Worm (Caenorhabditis elegans) whole organism, late embryonic: ENCODE results near the gene C27H5.2.

Experiments used
- F13H6.1 ChIP-seq: sonication (generic microtip); optimal IDR thresholded peaks from 2 replicates; lab custom pipeline; 2016; ENCODE audit warnings: missing genetic modification characterization, missing compliant biosample characterization
- K02D7.2 ChIP-seq: sonication (generic microtip); optimal IDR thresholded peaks from 2 replicates; lab custom pipeline; 2017; ENCODE audit warnings: mild to moderate bottlenecking, missing genetic modification characterization, missing compliant biosample characterization
- Y22D7AL.16 ChIP-seq: sonication (generic microtip); optimal IDR thresholded peaks from 2 replicates; lab custom pipeline; 2016; ENCODE audit warnings: missing genetic modification characterization, missing compliant biosample characterization
- ama-1 ChIP-seq: fragments of 150-350 bp; optimal IDR thresholded peaks from 2 replicates; lab custom pipeline; 2014
- ceh-18 ChIP-seq: sonication (generic microtip); optimal IDR thresholded peaks from 2 replicates; lab custom pipeline; 2016; ENCODE audit warnings: missing genetic modification characterization, missing compliant biosample characterization
- ceh-22 ChIP-seq: sonication (generic microtip); optimal IDR thresholded peaks from 2 replicates; lab custom pipeline; 2017; ENCODE audit warnings: missing biosample characterization, missing genetic modification characterization
- dve-1 ChIP-seq: sonication (generic microtip); optimal IDR thresholded peaks from 2 replicates; lab custom pipeline; 2017; ENCODE audit warnings: antibody characterized with exemption, mild to moderate bottlenecking, missing genetic modification characterization, missing compliant biosample characterization
- fax-1 ChIP-seq: sonication (generic microtip); optimal IDR thresholded peaks from 2 replicates; lab custom pipeline; 2016; ENCODE audit warnings: missing genotype, missing genetic modification characterization, missing compliant biosample characterization
- hlh-8 ChIP-seq: sonication (generic microtip); optimal IDR thresholded peaks from 2 replicates; lab custom pipeline; 2016; ENCODE audit warnings: missing genotype, missing genetic modification characterization, missing compliant biosample characterization
- lin-11 ChIP-seq: fragments of 200-800 bp; sonication (Bioruptor generic); optimal IDR thresholded peaks from 2 replicates; lab custom pipeline; 2018; ENCODE audit warnings: mild to moderate bottlenecking, missing genetic modification characterization, missing compliant biosample characterization
- nhr-11 ChIP-seq: fragments of 150-350 bp; optimal IDR thresholded peaks from 2 replicates; lab custom pipeline; 2014; ENCODE audit warnings: missing biosample characterization, missing genetic modification characterization
- nhr-232 ChIP-seq: sonication (generic microtip); optimal IDR thresholded peaks from 2 replicates; lab custom pipeline; 2016; ENCODE audit warnings: missing genetic modification characterization, missing compliant biosample characterization
- npax-4 ChIP-seq: sonication (generic microtip); optimal IDR thresholded peaks from 2 replicates; lab custom pipeline; 2016; ENCODE audit warnings: missing genetic modification characterization, missing compliant biosample characterization
- sox-2 ChIP-seq: fragments of 200-800 bp; sonication (Bioruptor generic); IDR thresholded peaks from 2 replicates; pipeline ENCODE4 v1.3.6; 2022; ENCODE audit warnings: missing genetic modification reagents, missing genetic modification characterization, missing compliant biosample characterization

DNA sequence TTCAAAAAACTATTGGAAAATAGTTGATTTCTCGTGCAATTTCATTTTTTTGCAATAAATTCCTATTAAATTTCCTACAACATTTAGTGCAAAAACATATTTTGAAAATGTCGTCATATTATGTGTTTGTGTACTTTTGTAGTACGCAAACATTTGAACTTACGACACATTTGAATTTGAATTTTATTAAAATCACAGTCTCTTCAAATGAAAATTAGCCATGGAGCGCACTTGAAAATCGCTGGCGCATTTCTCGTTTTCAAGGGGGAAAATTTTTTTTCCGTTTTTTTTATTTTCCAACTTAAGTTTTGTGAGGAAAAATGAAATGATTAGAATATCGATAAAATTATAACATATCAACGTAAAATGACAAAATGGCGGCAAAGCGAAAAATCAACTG is 7.8 kb upstream of the C27H5.2 start:
- TF ChIP-seq sox-2 (GFP tag; lab: Robert Waterston, UW) (no peak), fax-1 (tag; lab: Kevin White, UChicago) (no peak), ceh-22 (tag; lab: Kevin White, UChicago) (no peak), lin-11 (tag; lab: Kevin White, UChicago) (no peak), ceh-18 (no peak), hlh-8 (tag; lab: Kevin White, UChicago) (no peak), F13H6.1 (tag; lab: Kevin White, UChicago) (no peak), nhr-232 (tag; lab: Kevin White, UChicago) (no peak), ama-1 (lab: Kevin White, UChicago) (no peak), Y22D7AL.16 (tag; lab: Kevin White, UChicago) (no peak), dve-1 (no peak), npax-4 (no peak), nhr-11 (no peak), K02D7.2 (tag; lab: Kevin White, UChicago) (no peak)
